Worm (Caenorhabditis elegans) whole organism, L4 larva: ENCODE data around the gene srsx-31.

Experiments used
- D1046.2 ChIP-seq: fragments of 200-800 bp; sonication (Bioruptor generic); IDR thresholded peaks from 2 replicates; pipeline ENCODE4 v1.3.6; 2022; ENCODE audit warnings: missing genetic modification characterization, missing compliant biosample characterization
- F44E2.7 ChIP-seq: fragments of 200-800 bp; sonication (Bioruptor generic); IDR thresholded peaks from 2 replicates; pipeline ENCODE4 v2.1.2; 2022; ENCODE audit warnings: missing genetic modification characterization, missing compliant biosample characterization
- R02D3.7 ChIP-seq: fragments of 150-350 bp; sonication (generic microtip); optimal IDR thresholded peaks from 3 replicates; lab custom pipeline; 2014; ENCODE audit warnings: missing biosample characterization, missing genetic modification characterization
- Y105C5A.15 ChIP-seq: fragments of 200-800 bp; sonication (Bioruptor generic); IDR thresholded peaks from 2 replicates; pipeline ENCODE4 v1.3.6; 2022; ENCODE audit warnings: missing genetic modification characterization, missing compliant biosample characterization
- Y48G9A.11 ChIP-seq: fragments of 200-800 bp; sonication (Bioruptor generic); IDR thresholded peaks from 2 replicates; pipeline ENCODE4 v1.3.6; 2022; ENCODE audit warnings: missing genetic modification reagents, missing genetic modification characterization, missing compliant biosample characterization
- Y75B8A.6 ChIP-seq: fragments of 200-800 bp; sonication (Bioruptor generic); IDR thresholded peaks from 2 replicates; pipeline ENCODE4 v1.3.6; 2022; ENCODE audit warnings: missing genetic modification reagents, missing genetic modification characterization, missing compliant biosample characterization
- ZK337.2 ChIP-seq: fragments of 200-800 bp; sonication (Bioruptor generic); IDR thresholded peaks from 2 replicates; pipeline ENCODE4 v1.3.6; 2022; ENCODE audit warnings: missing genetic modification reagents, missing genetic modification characterization, missing compliant biosample characterization
- aha-1 ChIP-seq: fragments of 150-350 bp; peaks from one replicate; lab custom pipeline; 2014; ENCODE audit warnings: missing biosample characterization, missing genetic modification characterization
- ama-1 ChIP-seq: fragments of 150-350 bp; optimal IDR thresholded peaks from 2 replicates; lab custom pipeline; 2014; ENCODE audit warnings: inconsistent platforms, mixed read lengths
- attf-4 ChIP-seq: sonication (generic microtip); optimal IDR thresholded peaks from 3 replicates; lab custom pipeline; 2017; ENCODE audit warnings: missing biosample characterization, missing genetic modification characterization
- ceh-20 ChIP-seq: fragments of 200-800 bp; sonication (Bioruptor generic); IDR thresholded peaks from 2 replicates; pipeline ENCODE4 v1.3.6; 2022; ENCODE audit warnings: missing genetic modification reagents, missing genetic modification characterization, missing compliant biosample characterization
- ceh-28 ChIP-seq: fragments of 150-350 bp; optimal IDR thresholded peaks from 2 replicates; lab custom pipeline; 2014; ENCODE audit warnings: missing biosample characterization, missing genetic modification reagents, missing genetic modification characterization
- ceh-32 ChIP-seq: sonication (generic microtip); optimal IDR thresholded peaks from 2 replicates; lab custom pipeline; 2016; ENCODE audit warnings: mild to moderate bottlenecking, missing genetic modification characterization, missing compliant biosample characterization; ENCODE audit not compliant: poor library complexity
- ceh-44 ChIP-seq: fragments of 200-800 bp; sonication (Bioruptor generic); IDR thresholded peaks from 2 replicates; pipeline ENCODE4 v1.3.6; 2022; ENCODE audit warnings: missing genetic modification reagents, missing genetic modification characterization, missing compliant biosample characterization
- ces-1 ChIP-seq: fragments of 150-350 bp; sonication (generic microtip); optimal IDR thresholded peaks from 4 replicates; lab custom pipeline; 2014; ENCODE audit warnings: missing biosample characterization, missing genetic modification reagents, missing genetic modification characterization
- daf-8 ChIP-seq: fragments of 200-800 bp; sonication (Bioruptor generic); IDR thresholded peaks from 2 replicates; pipeline ENCODE4 v1.3.6; 2022; ENCODE audit warnings: missing genetic modification characterization, missing compliant biosample characterization
- dve-1 ChIP-seq: sonication (generic microtip); optimal IDR thresholded peaks from 2 replicates; lab custom pipeline; 2017; ENCODE audit warnings: antibody characterized with exemption, mild to moderate bottlenecking, missing genetic modification characterization, missing compliant biosample characterization; ENCODE audit not compliant: insufficient read depth
- egl-43 ChIP-seq: fragments of 200-800 bp; sonication (Bioruptor generic); IDR thresholded peaks from 2 replicates; pipeline ENCODE4 v1.3.6; 2022; ENCODE audit warnings: missing genetic modification reagents, missing genetic modification characterization, missing compliant biosample characterization
- fkh-10 ChIP-seq: fragments of 150-350 bp; optimal IDR thresholded peaks from 2 replicates; lab custom pipeline; 2014; ENCODE audit warnings: missing biosample characterization, missing genetic modification reagents, missing genetic modification characterization
- fos-1 ChIP-seq: fragments of 150-350 bp; optimal IDR thresholded peaks from 2 replicates; lab custom pipeline; 2014; ENCODE audit warnings: missing biosample characterization, missing genetic modification characterization
- hif-1 ChIP-seq, 2 experiments: sonication (generic microtip); optimal IDR thresholded peaks; 2 replicates each; lab custom pipeline; 2016 to 2017; ENCODE audit warnings: missing compliant biosample characterization in 2 of 2, missing genetic modification characterization in 2 of 2, missing genetic modification reagents in 2 of 2, missing genotype in 2 of 2, mild to moderate bottlenecking in 1 of 2
- jun-1 ChIP-seq: fragments of 150-350 bp; optimal IDR thresholded peaks from 2 replicates; lab custom pipeline; 2014; ENCODE audit warnings: missing biosample characterization, missing genetic modification reagents, missing genetic modification characterization
- lin-13 ChIP-seq: fragments of 150-350 bp; optimal IDR thresholded peaks from 2 replicates; lab custom pipeline; 2014; ENCODE audit warnings: missing biosample characterization, missing genetic modification reagents, missing genetic modification characterization
- lin-15B ChIP-seq: fragments of 150-350 bp; sonication (generic microtip); optimal IDR thresholded peaks from 3 replicates; lab custom pipeline; 2014; ENCODE audit warnings: missing biosample characterization, missing genetic modification characterization
- lin-38 ChIP-seq: fragments of 200-800 bp; sonication (Bioruptor generic); IDR thresholded peaks from 2 replicates; pipeline ENCODE4 v1.3.6; 2022; ENCODE audit warnings: missing genetic modification reagents, missing genetic modification characterization, missing compliant biosample characterization
- lin-39 ChIP-seq: fragments of 150-350 bp; optimal IDR thresholded peaks from 2 replicates; lab custom pipeline; 2014; ENCODE audit warnings: missing biosample characterization, missing genetic modification reagents, missing genetic modification characterization
- madf-5 ChIP-seq, 2 experiments: fragments of 200-800 bp; sonication (Bioruptor generic); IDR thresholded peaks; 2 replicates each; pipeline ENCODE4 v1.3.6; 2022; ENCODE audit warnings: missing compliant biosample characterization in 2 of 2, missing genetic modification characterization in 2 of 2
- mdl-1 ChIP-seq, 2 experiments: fragments of 150-350 bp in 1 of 2; sonication (generic microtip) in 1 of 2; optimal IDR thresholded peaks; 2 replicates each; lab custom pipeline; 2014 to 2017; ENCODE audit warnings: missing biosample characterization in 2 of 2, missing genetic modification characterization in 2 of 2
- mes-2 ChIP-seq: sonication (generic microtip); optimal IDR thresholded peaks from 2 replicates; lab custom pipeline; 2016; ENCODE audit warnings: missing genotype, mild to moderate bottlenecking, missing genetic modification characterization, missing compliant biosample characterization; ENCODE audit not compliant: poor library complexity, severe bottlenecking
- nhr-10 ChIP-seq: fragments of 150-350 bp; optimal IDR thresholded peaks from 2 replicates; lab custom pipeline; 2014; ENCODE audit warnings: missing biosample characterization, missing genetic modification characterization
- nhr-237 ChIP-seq: sonication (generic microtip); optimal IDR thresholded peaks from 2 replicates; lab custom pipeline; 2017; ENCODE audit warnings: missing biosample characterization, missing genetic modification characterization
- nhr-28 ChIP-seq: fragments of 150-350 bp; optimal IDR thresholded peaks from 2 replicates; lab custom pipeline; 2014; ENCODE audit warnings: missing biosample characterization, missing genetic modification characterization
- nhr-41 ChIP-seq: fragments of 200-800 bp; sonication (Bioruptor generic); IDR thresholded peaks from 2 replicates; pipeline ENCODE4 v1.3.6; 2022; ENCODE audit warnings: missing genetic modification reagents, missing genetic modification characterization, missing compliant biosample characterization
- nhr-6 ChIP-seq: fragments of 150-350 bp; optimal IDR thresholded peaks from 2 replicates; lab custom pipeline; 2014; ENCODE audit warnings: missing biosample characterization, missing genetic modification characterization
- nhr-77 ChIP-seq: fragments of 150-350 bp; optimal IDR thresholded peaks from 2 replicates; lab custom pipeline; 2014; ENCODE audit warnings: missing biosample characterization, missing genetic modification characterization
- rbr-2 ChIP-seq: sonication (generic microtip); optimal IDR thresholded peaks from 2 replicates; lab custom pipeline; 2016; ENCODE audit warnings: missing genotype, missing genetic modification characterization, missing compliant biosample characterization
- saeg-2 ChIP-seq: fragments of 200-800 bp; sonication (Bioruptor generic); IDR thresholded peaks from 2 replicates; pipeline ENCODE4 v1.3.6; 2022; ENCODE audit warnings: missing genetic modification reagents, missing genetic modification characterization, missing compliant biosample characterization
- skn-1 ChIP-seq: fragments of 150-350 bp; optimal IDR thresholded peaks from 2 replicates; lab custom pipeline; 2014; ENCODE audit warnings: missing biosample characterization, missing genetic modification characterization
- snpc-1.2 ChIP-seq: fragments of 200-800 bp; sonication (Bioruptor generic); IDR thresholded peaks from 2 replicates; pipeline ENCODE4 v1.3.6; 2022; ENCODE audit warnings: missing genetic modification reagents, missing genetic modification characterization, missing compliant biosample characterization
- snpc-4 ChIP-seq: fragments of 150-350 bp; optimal IDR thresholded peaks from 2 replicates; lab custom pipeline; 2014; ENCODE audit warnings: missing biosample characterization, missing genetic modification characterization
- spr-3 ChIP-seq: fragments of 200-800 bp; sonication (Bioruptor generic); optimal IDR thresholded peaks from 2 replicates; lab custom pipeline; 2018; ENCODE audit warnings: mild to moderate bottlenecking, missing genetic modification characterization, missing compliant biosample characterization
- tra-1 ChIP-seq: fragments of 200-800 bp; sonication (Bioruptor generic); IDR thresholded peaks from 2 replicates; pipeline ENCODE4 v1.3.6; 2022; ENCODE audit warnings: missing genetic modification reagents, missing genetic modification characterization, missing compliant biosample characterization
- unc-130 ChIP-seq: sonication (generic microtip); optimal IDR thresholded peaks from 2 replicates; lab custom pipeline; 2016; ENCODE audit warnings: missing genetic modification reagents, missing genetic modification characterization, missing compliant biosample characterization
- unc-62 ChIP-seq, 3 experiments: fragments of 150-350 bp in 1 of 3; sonication (generic microtip); optimal IDR thresholded peaks in 2 of 3; peaks in 1 of 3; 1 replicate in 1 of 3; 2 replicates in 2 of 3; lab custom pipeline; 2014 to 2017; ENCODE audit warnings: missing biosample characterization in 3 of 3, missing genetic modification characterization in 3 of 3, missing genetic modification reagents in 3 of 3, missing genotype in 1 of 3
- vab-7 ChIP-seq: fragments of 200-800 bp; sonication (Bioruptor generic); IDR thresholded peaks from 2 replicates; pipeline ENCODE4 v1.3.6; 2022; ENCODE audit warnings: missing genetic modification reagents, missing genetic modification characterization, missing compliant biosample characterization
- zip-11 ChIP-seq: fragments of 200-800 bp; sonication (Bioruptor generic); IDR thresholded peaks from 2 replicates; pipeline ENCODE4 v1.3.6; 2022; ENCODE audit warnings: missing genetic modification characterization, missing compliant biosample characterization
- ztf-7 ChIP-seq: fragments of 150-350 bp; optimal IDR thresholded peaks from 2 replicates; lab custom pipeline; 2014; ENCODE audit warnings: missing biosample characterization, missing genetic modification characterization

The srsx-31 gene

DNA sequence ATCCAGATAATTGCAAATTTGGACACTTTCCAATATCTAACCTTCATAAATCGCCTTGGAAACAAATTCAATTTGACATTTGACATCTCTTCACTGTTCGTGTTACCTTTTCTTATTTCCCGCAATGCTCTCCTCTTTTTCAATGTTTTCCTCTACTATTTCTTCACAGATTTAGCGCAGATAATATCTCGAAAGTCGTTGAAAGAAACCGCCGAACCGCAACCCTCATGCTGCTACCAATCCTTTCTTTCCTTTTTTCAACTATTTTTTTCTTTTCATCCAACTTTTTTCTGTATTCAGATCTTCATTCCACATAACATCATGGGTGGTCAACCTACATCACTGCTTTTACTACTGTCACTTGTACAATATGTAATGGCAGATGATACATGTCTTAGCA, 20.5 kb downstream of the srsx-31 start, which contains the start of gene T19B10.5:
Gene T19B10.5 (plus strand): TSS at position 301 of the 400 bp plus-strand sequence.
- TF ChIP-seq nhr-41 (GFP tag; lab: Robert Waterston, UW) (no peak), aha-1 (tag; lab: Kevin White, UChicago) (peak; percentile 83)

DNA sequence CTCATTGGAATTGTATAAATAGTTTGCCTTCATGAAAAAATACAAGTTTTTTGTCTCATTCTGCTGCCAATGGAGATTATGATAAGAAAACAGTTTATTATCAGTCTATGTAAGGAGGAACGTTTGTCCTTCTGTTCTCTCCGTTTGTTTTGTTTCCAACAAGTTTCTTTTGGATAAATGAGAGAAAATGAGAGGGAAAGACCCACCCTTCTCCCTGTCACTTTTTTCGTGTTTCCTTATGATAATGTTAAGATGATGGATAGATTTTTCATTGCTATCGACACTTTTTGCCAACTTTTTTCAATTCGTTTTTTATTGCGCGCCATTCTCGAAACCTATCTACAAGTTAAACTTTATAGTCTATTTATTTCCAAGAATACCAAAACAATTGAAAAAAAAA, 23.7 kb downstream of the srsx-31 start:
- TF ChIP-seq nhr-28 (tag; lab: Kevin White, UChicago) (peak; percentile 39), ceh-20 (0 out of 2 replicates have a peak, but pooled peaks have one; percentile 13), unc-130 (no peak)
- TF ChIP-seq, all 104 proteins: peak for 2

DNA sequence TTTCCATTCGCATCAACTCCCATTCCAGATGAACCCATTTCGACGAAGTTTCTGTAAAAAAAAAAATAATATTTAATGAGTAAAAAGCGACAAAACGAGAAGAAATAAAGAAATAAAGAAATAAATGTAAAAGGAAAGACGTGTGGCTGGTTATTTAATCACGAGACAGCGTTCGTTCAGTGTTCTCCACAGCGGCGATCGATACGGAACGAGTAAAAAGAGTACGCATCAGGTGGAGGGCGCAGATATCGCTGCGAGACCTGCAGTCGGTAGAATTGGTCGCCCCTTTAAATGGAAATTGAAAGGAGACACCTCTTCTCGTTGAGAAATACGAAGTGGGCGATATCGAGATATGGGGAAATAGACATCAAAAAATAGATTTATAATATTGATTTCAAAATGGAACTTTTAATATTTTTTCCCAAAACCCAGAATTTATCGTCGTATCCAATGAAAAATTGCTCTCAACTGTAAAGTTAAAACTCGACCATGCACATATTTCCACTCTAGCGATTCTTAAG, 26.2 kb downstream of the srsx-31 start, which contains the start of gene pqn-70:
Gene pqn-70 (minus strand): TSS at position 51 of the 521 bp plus-strand sequence.
- TF ChIP-seq mes-2: peak; percentile 87
- TF ChIP-seq ztf-7 (tag; lab: Kevin White, UChicago): peak; percentile 39
- TF ChIP-seq dve-1 (tag; lab: Kevin White, UChicago): peak; percentile 92
- TF ChIP-seq lin-38 (GFP tag; lab: Robert Waterston, UW): no peak; the same call in 1 of the 2 replicates
- no peak for TF ChIP-seq Y48G9A.11 (GFP tag; lab: Robert Waterston, UW)
- no peak for TF ChIP-seq F44E2.7 (GFP tag; lab: Robert Waterston, UW)
- peak; percentile 74 for TF ChIP-seq ama-1 (lab: Kevin White, UChicago)
- TF ChIP-seq nhr-6 (tag; lab: Kevin White, UChicago): peak; percentile 76
- TF ChIP-seq nhr-77 (tag; lab: Kevin White, UChicago): peak; percentile 59
- TF ChIP-seq ceh-28 (tag; lab: Kevin White, UChicago): peak; percentile 76
- TF ChIP-seq vab-7 (GFP tag; lab: Robert Waterston, UW): peak; percentile 53
- TF ChIP-seq Y105C5A.15 (GFP tag; lab: Robert Waterston, UW): no peak
- no peak for TF ChIP-seq fos-1 (tag; lab: Kevin White, UChicago)
- TF ChIP-seq madf-5 (GFP tag; IDR thresholded peaks at IDR 0.05; lab: Robert Waterston, UW): no peak
- peak; percentile 65 for TF ChIP-seq unc-130
- TF ChIP-seq ces-1 (GFP tag; lab: Kevin White, UChicago): peak; percentile 35
- TF ChIP-seq jun-1: peak; percentile 11
- TF ChIP-seq lin-39 (tag; lab: Kevin White, UChicago): no peak
- no peak for TF ChIP-seq zip-11
- TF ChIP-seq snpc-4 (tag; lab: Kevin White, UChicago): no peak
- TF ChIP-seq R02D3.7 (tag; lab: Kevin White, UChicago): no peak
- TF ChIP-seq lin-13 (GFP tag; lab: Kevin White, UChicago): peak; percentile 75
- TF ChIP-seq nhr-10: no peak
- TF ChIP-seq ZK337.2 (GFP tag; lab: Robert Waterston, UW): no peak
- TF ChIP-seq hif-1 (tag; optimal IDR thresholded peaks at IDR 0.05; lab: Kevin White, UChicago): peak in 1 of 2 experiments; percentile 81
- TF ChIP-seq Y75B8A.6 (GFP tag; lab: Robert Waterston, UW): no peak
- TF ChIP-seq egl-43 (GFP tag; lab: Robert Waterston, UW): peak; percentile 67; the same call in 1 of the 2 replicates
- TF ChIP-seq D1046.2 (GFP tag; lab: Robert Waterston, UW): no peak
- TF ChIP-seq lin-15B: no peak
- TF ChIP-seq nhr-237 (tag; lab: Kevin White, UChicago): no peak
- TF ChIP-seq ceh-32: no peak
- TF ChIP-seq attf-4 (tag; lab: Kevin White, UChicago): no peak
- TF ChIP-seq spr-3 (GFP tag; lab: Kevin White, UChicago): no peak
- TF ChIP-seq tra-1: no peak
- TF ChIP-seq skn-1 (tag; lab: Kevin White, UChicago): no peak
- no peak for TF ChIP-seq snpc-1.2
- TF ChIP-seq unc-62 (GFP tag; optimal IDR thresholded peaks at IDR 0.05 in 1 of 2; lab: Kevin White, UChicago): peak in 1 of 2 experiments; percentile 2
- no peak for TF ChIP-seq unc-62 (tag; optimal IDR thresholded peaks at IDR 0.05; lab: Kevin White, UChicago)
- TF ChIP-seq fkh-10 (GFP tag; lab: Kevin White, UChicago): peak; percentile 72
- TF ChIP-seq ceh-44 (GFP tag; lab: Robert Waterston, UW): peak; percentile 65; the same call in 1 of the 2 replicates
- TF ChIP-seq daf-8 (GFP tag; lab: Robert Waterston, UW): no peak
- TF ChIP-seq rbr-2 (tag; lab: Kevin White, UChicago): peak; percentile 79
- peak; percentile 16 to 73 for TF ChIP-seq mdl-1 (tag; optimal IDR thresholded peaks at IDR 0.05; lab: Kevin White, UChicago)
- TF ChIP-seq saeg-2 (GFP tag; lab: Robert Waterston, UW): no peak
